Fruit fly (Drosophila melanogaster): ENCODE measurements around the gene CG32679.

- no peak for TF ChIP-seq Myc (optimal IDR thresholded peaks at IDR 0.05)
- TF ChIP-seq psq (optimal IDR thresholded peaks at IDR 0.05), result no peak
- no peak for TF ChIP-seq Sin3A (optimal IDR thresholded peaks at IDR 0.05)
- TF ChIP-seq h (optimal IDR thresholded peaks at IDR 0.05), result no peak
- TF ChIP-seq ttk (optimal IDR thresholded peaks at IDR 0.05), result no peak
Observed at dm6 chrX:10340492-10340891, 26.8 kb downstream of the CG32679 start.
